Worm (Caenorhabditis elegans): ENCODE measurements around the gene baf-1.

DNA sequence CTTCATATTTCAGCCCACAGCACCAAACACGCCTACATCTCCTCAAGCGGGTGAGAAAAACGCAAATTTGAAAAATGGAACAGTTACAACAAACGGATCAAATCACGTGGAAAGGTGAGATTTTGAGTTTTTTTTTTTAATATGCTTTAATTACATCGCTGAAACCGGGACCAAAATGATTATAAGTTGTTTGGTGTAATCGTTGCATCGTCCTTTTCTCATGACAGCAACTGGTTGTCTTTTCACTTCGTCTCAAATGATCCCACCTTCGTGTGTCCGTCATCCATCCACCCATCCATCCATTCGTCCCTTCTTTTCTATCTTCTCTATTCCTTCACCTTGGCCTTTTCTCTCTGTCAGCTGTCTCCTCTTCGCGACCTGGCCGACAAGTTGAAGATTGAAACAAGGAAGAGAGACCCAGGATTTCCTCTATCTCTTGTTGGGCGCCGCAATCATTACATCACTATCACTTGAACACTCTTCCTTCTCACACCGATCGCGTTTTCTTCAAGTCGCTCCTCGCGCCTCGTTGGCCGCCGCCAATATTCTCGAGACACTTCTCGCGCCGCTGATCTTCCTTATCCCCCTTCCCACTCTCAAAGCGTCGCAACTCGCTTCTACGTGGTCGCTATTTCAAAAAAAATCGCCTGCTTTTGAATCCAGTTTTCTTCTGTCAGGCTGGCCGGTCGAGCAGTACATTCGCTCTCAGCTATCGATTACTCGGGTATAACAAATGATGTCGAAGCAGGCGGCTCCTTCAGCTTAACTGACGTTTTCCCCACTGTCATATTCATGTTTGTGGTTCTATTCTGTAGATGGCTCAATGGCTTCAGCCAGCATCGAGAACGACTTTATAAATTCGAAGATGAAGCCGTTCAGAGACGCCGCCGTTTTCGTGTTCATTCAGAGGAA is 9.8 kb upstream of the baf-1 start:
- no peak for TF ChIP-seq ets-7 (tag; optimal IDR thresholded peaks at IDR 0.05)
- no peak for TF ChIP-seq ama-1 (optimal IDR thresholded peaks at IDR 0.05)
- no peak for TF ChIP-seq scrt-1 (GFP tag; IDR thresholded peaks at IDR 0.05)
- TF ChIP-seq F13C5.2 (tag; optimal IDR thresholded peaks at IDR 0.05) = no peak
- TF ChIP-seq hnd-1 (tag; optimal IDR thresholded peaks at IDR 0.05) = no peak
- no peak for TF ChIP-seq sea-1 (GFP tag; conservative IDR thresholded peaks at IDR 0.05)
- no peak for TF ChIP-seq tra-4 (tag; optimal IDR thresholded peaks at IDR 0.05)
- no peak for TF ChIP-seq flt-1 (GFP tag; IDR thresholded peaks at IDR 0.05)
- TF ChIP-seq pes-1 (GFP tag; IDR thresholded peaks at IDR 0.05) = no peak
- TF ChIP-seq hmbx-1 (tag; optimal IDR thresholded peaks at IDR 0.05) = no peak
- TF ChIP-seq tbx-37 (GFP tag; conservative IDR thresholded peaks at IDR 0.05) = no peak
- no peak for TF ChIP-seq hmg-4 (GFP tag; optimal IDR thresholded peaks at IDR 0.05)
- no peak for TF ChIP-seq ceh-36 (tag; optimal IDR thresholded peaks at IDR 0.05)

All from whole organism, early embryonic.